Fruit fly (Drosophila melanogaster): ENCODE results near the gene CG5151.

CG5151 gene

dm6 chr3L:16201028-16201427 is 36.5 kb upstream of the CG5151 start, which contains the start of gene dls:
TSS of gene dls (plus strand) at chr3L:16201328.
- peak in 1 of 2 experiments; percentile 44 for TF ChIP-seq Pdp1 (GFP tag; optimal IDR thresholded peaks at IDR 0.05)
- TF ChIP-seq lov (optimal IDR thresholded peaks at IDR 0.05): no peak
- TF ChIP-seq lov (GFP tag; IDR thresholded peaks at IDR 0.05): no peak

dm6 chr3L:16199929-16200328 is 35.4 kb upstream of the CG5151 start, which contains the start of gene CG33689:
TSS of gene CG33689 (plus strand) at chr3L:16200229.
- TF ChIP-seq CG14965 (GFP tag; optimal IDR thresholded peaks at IDR 0.05; ENCODE audit: borderline replicate concordance) (no peak), vfl (GFP tag; optimal IDR thresholded peaks at IDR 0.05) (no peak), Dbx (GFP tag; IDR thresholded peaks at IDR 0.05) (no peak), CG1602 (GFP tag; optimal IDR thresholded peaks at IDR 0.05) (no peak), ken (GFP tag; IDR thresholded peaks at IDR 0.05) (no peak), CG11085 (GFP tag; IDR thresholded peaks at IDR 0.05) (no peak), CG31441 (GFP tag; IDR thresholded peaks at IDR 0.05) (no peak), Dfd (GFP tag; optimal IDR thresholded peaks at IDR 0.05) (no peak)

- TF ChIP-seq sob (GFP tag; IDR thresholded peaks at IDR 0.05) (no peak), CG13296 (GFP tag; optimal IDR thresholded peaks at IDR 0.05) (no peak), Bteb2 (GFP tag; optimal IDR thresholded peaks at IDR 0.05) (no peak), lov (optimal IDR thresholded peaks at IDR 0.05) (no peak), lov (GFP tag; IDR thresholded peaks at IDR 0.05) (no peak), ttk (GFP tag; IDR thresholded peaks at IDR 0.05) (no peak), CG18011 (GFP tag; optimal IDR thresholded peaks at IDR 0.05) (no peak), Myb (GFP tag; optimal IDR thresholded peaks at IDR 0.05) (no peak), gcm2 (GFP tag; optimal IDR thresholded peaks at IDR 0.05) (no peak), CG8290 (GFP tag; optimal IDR thresholded peaks at IDR 0.05) (no peak), CG8290 (tag; optimal IDR thresholded peaks at IDR 0.05) (no peak), Mrtf (GFP tag; IDR thresholded peaks at IDR 0.05) (no peak), CG10321 (GFP tag; IDR thresholded peaks at IDR 0.05) (no peak), Dfd (GFP tag; optimal IDR thresholded peaks at IDR 0.05) (no peak), CG8765 (GFP tag; IDR thresholded peaks at IDR 0.05) (no peak), CoRest (tag; optimal IDR thresholded peaks at IDR 0.05) (no peak), CG2199 (GFP tag; IDR thresholded peaks at IDR 0.05) (no peak)
Observed at dm6 chr3L:16198920-16199319, 34.4 kb upstream of the CG5151 start, which contains the start of gene CG33688. TSS of gene CG33688 (plus strand) at chr3L:16199220.

dm6 chr3L:16197450-16197918 is 33.0 kb upstream of the CG5151 start, which contains the start of gene CG33687:
TSS of gene CG33687 (plus strand) at chr3L:16197868.
- TF ChIP-seq CG4360 (GFP tag; IDR thresholded peaks at IDR 0.05) (no peak), sd (tag; optimal IDR thresholded peaks at IDR 0.05) (no peak), Dad (GFP tag; optimal IDR thresholded peaks at IDR 0.05) (no peak), vnd (GFP tag; IDR thresholded peaks at IDR 0.05; ENCODE audit: partially characterized antibody) (no peak), TFAM (GFP tag; optimal IDR thresholded peaks at IDR 0.05) (no peak)

dm6 chr3L:16196588-16197183 is 32.2 kb upstream of the CG5151 start:
- TF ChIP-seq al (GFP tag; IDR thresholded peaks at IDR 0.05) (0 out of 2 replicates have a peak, but pooled peaks have one; percentile 13), Ravus (GFP tag; IDR thresholded peaks at IDR 0.05) (no peak), nom (GFP tag; optimal IDR thresholded peaks at IDR 0.05) (peak; percentile 38), bbx (GFP tag; IDR thresholded peaks at IDR 0.05; ENCODE audit: partially characterized antibody) (no peak)
